Worm (Caenorhabditis elegans): ENCODE measurements around the gene K07D4.5.

ce11 chrII:4042696-4043095 is 17.3 kb upstream of the K07D4.5 start:
- TF ChIP-seq tra-4 (tag; optimal IDR thresholded peaks at IDR 0.05) (no peak), ceh-13 (GFP tag; optimal IDR thresholded peaks at IDR 0.05) (no peak), sea-1 (GFP tag; conservative IDR thresholded peaks at IDR 0.05) (no peak), ama-1 (optimal IDR thresholded peaks at IDR 0.05) (no peak)

Data from whole organism, early embryonic.